Fruit fly (Drosophila melanogaster): ENCODE measurements around the gene tin.

dm6 chr3R:21347023-21347814 is 31.6 kb upstream of the tin start:
- TF ChIP-seq CG9797 (GFP tag; optimal IDR thresholded peaks at IDR 0.05), result no peak
- no peak for TF ChIP-seq Mad (GFP tag; optimal IDR thresholded peaks at IDR 0.05)
- no peak for TF ChIP-seq stc (GFP tag; IDR thresholded peaks at IDR 0.05)

Data from whole organism, embryonic.